Worm (Caenorhabditis elegans) whole organism, mixed stage, embryonic: Measurements from ENCODE around the gene inft-2.

ENCODE experiments used
- M03D4.4 ChIP-seq: sonication (generic microtip); optimal IDR thresholded peaks from 2 replicates; lab custom pipeline; 2017; ENCODE audit warnings: mild to moderate bottlenecking, missing genetic modification characterization, missing compliant biosample characterization
- bed-3 ChIP-seq: fragments of 200-800 bp; sonication (Bioruptor generic); optimal IDR thresholded peaks from 3 replicates; lab custom pipeline; 2018; ENCODE audit warnings: mild to moderate bottlenecking, missing genetic modification characterization, moderate library complexity, missing compliant biosample characterization
- ceh-43 ChIP-seq: fragments of 200-800 bp; sonication (Bioruptor generic); optimal IDR thresholded peaks from 2 replicates; lab custom pipeline; 2018; ENCODE audit warnings: mild to moderate bottlenecking, missing genetic modification characterization, moderate library complexity, missing compliant biosample characterization
- ceh-83 ChIP-seq: fragments of 200-800 bp; sonication (Bioruptor generic); optimal IDR thresholded peaks from 2 replicates; lab custom pipeline; 2018; ENCODE audit warnings: mild to moderate bottlenecking, missing genetic modification characterization, missing compliant biosample characterization
- ces-1 ChIP-seq: fragments of 150-350 bp; optimal IDR thresholded peaks from 2 replicates; lab custom pipeline; 2014; ENCODE audit warnings: missing biosample characterization, missing genetic modification reagents, missing genetic modification characterization
- cnd-1 ChIP-seq: fragments of 200-800 bp; sonication (Bioruptor generic); optimal IDR thresholded peaks from 2 replicates; lab custom pipeline; 2018; ENCODE audit warnings: mild to moderate bottlenecking, missing genetic modification characterization, missing compliant biosample characterization
- drap-1 ChIP-seq: fragments of 200-800 bp; sonication (Bioruptor generic); optimal IDR thresholded peaks from 3 replicates; lab custom pipeline; 2018; ENCODE audit warnings: mild to moderate bottlenecking, missing genetic modification characterization, missing compliant biosample characterization
- elt-1 ChIP-seq: sonication (generic microtip); optimal IDR thresholded peaks from 2 replicates; lab custom pipeline; 2017; ENCODE audit warnings: missing genetic modification characterization, mild to moderate bottlenecking, missing compliant biosample characterization, antibody characterized with exemption, moderate library complexity, borderline replicate concordance; ENCODE audit not compliant: insufficient read depth
- elt-3 ChIP-seq: fragments of 150-350 bp; optimal IDR thresholded peaks from 2 replicates; lab custom pipeline; 2014; ENCODE audit warnings: missing biosample characterization, missing genetic modification characterization
- flh-1 ChIP-seq: fragments of 200-800 bp; sonication (Bioruptor generic); optimal IDR thresholded peaks from 2 replicates; lab custom pipeline; 2018; ENCODE audit warnings: mild to moderate bottlenecking, missing genetic modification characterization, moderate library complexity, missing compliant biosample characterization
- ham-2 ChIP-seq: fragments of 200-800 bp; sonication (Bioruptor generic); optimal IDR thresholded peaks from 2 replicates; lab custom pipeline; 2018; ENCODE audit warnings: mild to moderate bottlenecking, missing genetic modification characterization, missing compliant biosample characterization
- hlh-1 ChIP-seq: fragments of 150-350 bp; optimal IDR thresholded peaks from 2 replicates; lab custom pipeline; 2014; ENCODE audit warnings: missing biosample characterization, missing genetic modification reagents, missing genetic modification characterization
- lin-32 ChIP-seq: fragments of 200-800 bp; sonication (Bioruptor generic); optimal IDR thresholded peaks from 2 replicates; lab custom pipeline; 2018; ENCODE audit warnings: mild to moderate bottlenecking, missing genetic modification characterization, missing compliant biosample characterization
- mab-5 ChIP-seq: fragments of 150-350 bp; optimal IDR thresholded peaks from 2 replicates; lab custom pipeline; 2014; ENCODE audit warnings: missing biosample characterization, missing genetic modification characterization
- mep-1 ChIP-seq: fragments of 150-350 bp; optimal IDR thresholded peaks from 2 replicates; lab custom pipeline; 2017; ENCODE audit warnings: missing biosample characterization, missing genetic modification reagents, missing genetic modification characterization, inconsistent platforms
- mls-2 ChIP-seq: sonication (generic microtip); optimal IDR thresholded peaks from 2 replicates; lab custom pipeline; 2016; ENCODE audit warnings: mild to moderate bottlenecking, missing genetic modification characterization, moderate library complexity, missing compliant biosample characterization
- nhr-12 ChIP-seq: fragments of 150-350 bp; optimal IDR thresholded peaks from 2 replicates; lab custom pipeline; 2014; ENCODE audit warnings: missing biosample characterization, missing genetic modification characterization
- nhr-2 ChIP-seq: fragments of 150-350 bp; optimal IDR thresholded peaks from 2 replicates; lab custom pipeline; 2014; ENCODE audit warnings: missing biosample characterization, missing genetic modification characterization
- nhr-237 ChIP-seq: fragments of 150-350 bp; optimal IDR thresholded peaks from 2 replicates; lab custom pipeline; 2014; ENCODE audit warnings: missing biosample characterization, missing genetic modification characterization
- nhr-28 ChIP-seq: fragments of 150-350 bp; optimal IDR thresholded peaks from 2 replicates; lab custom pipeline; 2014; ENCODE audit warnings: missing biosample characterization, missing genetic modification characterization
- nhr-76 ChIP-seq: sonication (generic microtip); optimal IDR thresholded peaks from 2 replicates; lab custom pipeline; 2017; ENCODE audit warnings: missing biosample characterization, missing genetic modification characterization
- pha-4 ChIP-seq: fragments of 150-350 bp; optimal IDR thresholded peaks from 2 replicates; lab custom pipeline; 2018; ENCODE audit warnings: missing biosample characterization, missing genetic modification reagents, missing genetic modification characterization
- sem-2 ChIP-seq: fragments of 200-800 bp; sonication (Bioruptor generic); optimal IDR thresholded peaks from 2 replicates; lab custom pipeline; 2018; ENCODE audit warnings: mild to moderate bottlenecking, missing genetic modification characterization, missing compliant biosample characterization
- snpc-4 ChIP-seq: fragments of 150-350 bp; optimal IDR thresholded peaks from 2 replicates; lab custom pipeline; 2014; ENCODE audit warnings: missing biosample characterization, missing genetic modification characterization
- sptf-1 ChIP-seq: sonication (generic microtip); optimal IDR thresholded peaks from 2 replicates; lab custom pipeline; 2017; ENCODE audit warnings: mild to moderate bottlenecking, missing genetic modification characterization, moderate library complexity, missing compliant biosample characterization
- tbx-8 ChIP-seq: fragments of 200-800 bp; sonication (Bioruptor generic); optimal IDR thresholded peaks from 2 replicates; lab custom pipeline; 2018; ENCODE audit warnings: mild to moderate bottlenecking, missing genetic modification characterization, moderate library complexity, missing compliant biosample characterization
- unc-120 ChIP-seq: sonication (generic microtip); optimal IDR thresholded peaks from 2 replicates; lab custom pipeline; 2017; ENCODE audit warnings: missing genetic modification characterization, missing compliant biosample characterization; ENCODE audit not compliant: poor library complexity, severe bottlenecking
- unc-39 ChIP-seq: fragments of 150-350 bp; optimal IDR thresholded peaks from 2 replicates; lab custom pipeline; 2014; ENCODE audit warnings: missing biosample characterization, missing genetic modification characterization
- unc-62 ChIP-seq: fragments of 150-350 bp; optimal IDR thresholded peaks from 2 replicates; lab custom pipeline; 2014; ENCODE audit warnings: missing biosample characterization, missing genetic modification reagents, missing genetic modification characterization
- zip-8 ChIP-seq: fragments of 150-350 bp; optimal IDR thresholded peaks from 2 replicates; lab custom pipeline; 2014; ENCODE audit warnings: missing biosample characterization, missing genetic modification characterization
- ztf-11 ChIP-seq: fragments of 150-350 bp; optimal IDR thresholded peaks from 2 replicates; lab custom pipeline; 2014; ENCODE audit warnings: missing biosample characterization, missing genetic modification characterization

inft-2 gene

ce11 chrV:13018233-13018632 is 16.1 kb downstream of the inft-2 start:
- TF ChIP-seq ces-1 (GFP tag; lab: Kevin White, UChicago) = peak; percentile 86
- peak; percentile 14 for TF ChIP-seq nhr-2 (tag; lab: Kevin White, UChicago)
- TF ChIP-seq ceh-43 = peak; percentile 36
- TF ChIP-seq ceh-83 (GFP tag; lab: Kevin White, UChicago) = no peak
- peak; percentile 47 for TF ChIP-seq lin-32 (GFP tag; lab: Kevin White, UChicago)

- TF ChIP-seq sem-2 (GFP tag; lab: Kevin White, UChicago) (no peak), ztf-11 (tag; lab: Kevin White, UChicago) (no peak), sptf-1 (tag; lab: Kevin White, UChicago) (peak; percentile 21), pha-4 (tag; lab: Kevin White, UChicago) (no peak), nhr-12 (tag; lab: Kevin White, UChicago) (no peak), unc-120 (tag; lab: Kevin White, UChicago) (no peak), nhr-28 (tag; lab: Kevin White, UChicago) (no peak), cnd-1 (tag; lab: Kevin White, UChicago) (peak; percentile 37), drap-1 (GFP tag; lab: Kevin White, UChicago) (no peak), mep-1 (tag; lab: Kevin White, UChicago) (no peak)
Observed at ce11 chrV:13018761-13019160, 16.6 kb downstream of the inft-2 start, which contains the start of gene fmi-1. fmi-1 (plus strand) TSS chrV:13019061.

- TF ChIP-seq mep-1 (tag; lab: Kevin White, UChicago) (no peak), flh-1 (no peak), elt-3 (tag; lab: Kevin White, UChicago) (no peak), ces-1 (GFP tag; lab: Kevin White, UChicago) (peak; percentile 83), elt-1 (tag; lab: Kevin White, UChicago) (no peak), ztf-11 (tag; lab: Kevin White, UChicago) (no peak)
- TF ChIP-seq, all 35 proteins: peak for 1
Observed at ce11 chrV:13020014-13020413, 17.9 kb downstream of the inft-2 start.

- TF ChIP-seq ces-1 (GFP tag; lab: Kevin White, UChicago) (peak; percentile 69), cnd-1 (tag; lab: Kevin White, UChicago) (peak; percentile 40), ham-2 (GFP tag; lab: Kevin White, UChicago) (peak; percentile 66), elt-3 (tag; lab: Kevin White, UChicago) (no peak), unc-39 (tag; lab: Kevin White, UChicago) (no peak), nhr-237 (tag; lab: Kevin White, UChicago) (no peak), mls-2 (peak; percentile 16), unc-62 (GFP tag; lab: Kevin White, UChicago) (no peak), flh-1 (no peak), mep-1 (tag; lab: Kevin White, UChicago) (no peak), pha-4 (tag; lab: Kevin White, UChicago) (no peak), nhr-2 (tag; lab: Kevin White, UChicago) (no peak)
- TF ChIP-seq, all 35 proteins: peak for 4
Observed at ce11 chrV:13020638-13021037, 18.5 kb downstream of the inft-2 start.

- TF ChIP-seq cnd-1 (tag; lab: Kevin White, UChicago) = peak; percentile 89
- no peak for TF ChIP-seq flh-1
- peak; percentile 94 for TF ChIP-seq lin-32 (GFP tag; lab: Kevin White, UChicago)
Observed at ce11 chrV:13021540-13021939, 19.4 kb downstream of the inft-2 start.

ce11 chrV:13022265-13022664 is 20.1 kb downstream of the inft-2 start:
- peak; percentile 91 for TF ChIP-seq ces-1 (GFP tag; lab: Kevin White, UChicago)
- TF ChIP-seq tbx-8 (GFP tag; lab: Kevin White, UChicago) = no peak

ce11 chrV:13024499-13024898 is 22.4 kb downstream of the inft-2 start:
- no peak for TF ChIP-seq flh-1
- no peak for TF ChIP-seq lin-32 (GFP tag; lab: Kevin White, UChicago)
- peak; percentile 45 for TF ChIP-seq unc-62 (GFP tag; lab: Kevin White, UChicago)
- TF ChIP-seq nhr-76 = no peak
- no peak for TF ChIP-seq nhr-28 (tag; lab: Kevin White, UChicago)
- no peak for TF ChIP-seq nhr-237 (tag; lab: Kevin White, UChicago)
- TF ChIP-seq zip-8 (tag; lab: Kevin White, UChicago) = no peak
- no peak for TF ChIP-seq snpc-4 (tag; lab: Kevin White, UChicago)
- TF ChIP-seq mab-5 (tag; lab: Kevin White, UChicago) = no peak
- peak; percentile 100 for TF ChIP-seq ces-1 (GFP tag; lab: Kevin White, UChicago)
- no peak for TF ChIP-seq M03D4.4 (tag; lab: Kevin White, UChicago)
- no peak for TF ChIP-seq sem-2 (GFP tag; lab: Kevin White, UChicago)
- no peak for TF ChIP-seq unc-120 (tag; lab: Kevin White, UChicago)
- peak; percentile 10 for TF ChIP-seq nhr-2 (tag; lab: Kevin White, UChicago)
- TF ChIP-seq hlh-1 (tag; lab: Kevin White, UChicago) = peak; percentile 5
- TF ChIP-seq bed-3 = no peak
- peak; percentile 64 for TF ChIP-seq cnd-1 (tag; lab: Kevin White, UChicago)
